3 fruit fly cellular contexts compared by ENCODE assay signal in the genomic region with DNA sequence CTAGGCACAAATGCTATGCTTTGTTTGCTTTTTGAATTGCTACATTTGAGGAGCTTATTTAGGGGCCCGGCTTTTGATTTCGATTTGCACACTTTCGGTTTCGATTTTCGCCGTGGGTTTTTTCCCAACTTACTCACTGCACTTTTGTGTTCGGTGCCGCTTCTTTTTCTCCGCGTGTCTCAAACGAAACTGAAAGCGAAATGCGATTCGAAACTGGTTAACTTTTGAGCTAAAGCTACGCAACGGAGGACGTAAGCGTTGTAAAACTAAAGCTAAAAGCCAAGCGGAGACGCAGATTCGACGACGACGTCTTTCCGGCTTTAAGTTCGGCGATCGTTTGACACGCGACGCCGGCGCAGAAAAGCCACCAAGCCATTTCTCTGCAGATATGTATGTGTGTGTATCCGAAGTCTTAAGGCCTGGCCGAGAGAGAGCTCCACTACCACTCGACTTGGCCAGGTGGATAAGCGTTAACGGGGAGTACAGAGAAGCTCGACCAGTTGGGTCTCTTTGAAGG.
TF ChIP-seq lines count a peak whose summit lies in the region.

A gene (minus strand): TSS at position 349 of the 517 bp plus-strand sequence.

- TF ChIP-seq CTCF in whole organism, embryonic (GFP tag; optimal IDR thresholded peaks at IDR 0.05; lab: Kevin White, UChicago) = no peak

TF ChIP-seq in whole organism, embryonic, 481 proteins besides CTCF, POLR2A, EP300 and RAD21 (continues in another document):
- TF ChIP-seq cwo (GFP tag; optimal IDR thresholded peaks at IDR 0.05; lab: Kevin White, UChicago) (no peak), oc (tag; optimal IDR thresholded peaks at IDR 0.05; lab: Kevin White, UChicago) (peak; percentile 61), Hr78 (GFP tag; optimal IDR thresholded peaks at IDR 0.05; lab: Kevin White, UChicago) (peak in 1 of 2 experiments; percentile 28), Blimp-1 (GFP tag; optimal IDR thresholded peaks at IDR 0.05; lab: Kevin White, UChicago) (peak; percentile 98), Trl (optimal IDR thresholded peaks at IDR 0.05; lab: Kevin White, UChicago) (peak in 1 of 2 experiments; percentile 3), Trl (GFP tag; optimal IDR thresholded peaks at IDR 0.05; lab: Kevin White, UChicago) (no peak), CG9437 (GFP tag; optimal IDR thresholded peaks at IDR 0.05; lab: Kevin White, UChicago) (peak; percentile 13), CG13775 (GFP tag; optimal IDR thresholded peaks at IDR 0.05; lab: Kevin White, UChicago) (no peak), pros (GFP tag; optimal IDR thresholded peaks at IDR 0.05; lab: Kevin White, UChicago) (peak; percentile 17), hkb (optimal IDR thresholded peaks at IDR 0.05; lab: Kevin White, UChicago) (no peak), hkb (GFP tag; IDR thresholded peaks at IDR 0.05; lab: Robert Waterston, UW) (0 out of 2 replicates have a peak, but pooled peaks have one; percentile 22), ci (GFP tag; IDR thresholded peaks at IDR 0.05; lab: Robert Waterston, UW) (0 out of 3 replicates have a peak, but pooled peaks have one; percentile 28), GATAe (GFP tag; conservative IDR thresholded peaks at IDR 0.05; lab: Robert Waterston, UW) (no peak), unpg (GFP tag; optimal IDR thresholded peaks at IDR 0.05; lab: Kevin White, UChicago) (no peak), z (GFP tag; IDR thresholded peaks at IDR 0.05; lab: Robert Waterston, UW) (peak; percentile 68; the same call in 2 of the 3 replicates), knrl (GFP tag; IDR thresholded peaks at IDR 0.05; lab: Robert Waterston, UW; ENCODE audit: partially characterized antibody) (no peak), cg (GFP tag; optimal IDR thresholded peaks at IDR 0.05; lab: Kevin White, UChicago) (peak; percentile 30), Pdp1 (GFP tag; optimal IDR thresholded peaks at IDR 0.05; lab: Kevin White, UChicago) (peak in 1 of 2 experiments; percentile 11), CG7786 (GFP tag; optimal IDR thresholded peaks at IDR 0.05; lab: Kevin White, UChicago) (no peak), Deaf1 (tag; optimal IDR thresholded peaks at IDR 0.05; lab: Kevin White, UChicago) (peak; percentile 64), Hey (tag; optimal IDR thresholded peaks at IDR 0.05; lab: Kevin White, UChicago) (no peak), CG12769 (tag; optimal IDR thresholded peaks at IDR 0.05; lab: Kevin White, UChicago) (peak; percentile 33), CG9797 (GFP tag; optimal IDR thresholded peaks at IDR 0.05; lab: Kevin White, UChicago) (no peak), Eip74EF (GFP tag; optimal IDR thresholded peaks at IDR 0.05; lab: Kevin White, UChicago) (peak in 1 of 2 experiments; percentile 24), CG15073 (GFP tag; optimal IDR thresholded peaks at IDR 0.05; lab: Kevin White, UChicago) (no peak), CG13287 (GFP tag; IDR thresholded peaks at IDR 0.05; lab: Robert Waterston, UW; ENCODE audit: partially characterized antibody) (no peak)

TF ChIP-seq in whole organism, prepupa, 60 proteins besides CTCF, POLR2A, EP300 and RAD21:
- TF ChIP-seq Eip75B (GFP tag; optimal IDR thresholded peaks at IDR 0.05; lab: Kevin White, UChicago) (no peak), CG15336 (GFP tag; IDR thresholded peaks at IDR 0.05; lab: Robert Waterston, UW) (peak; percentile 48; the same call in 1 of the 2 replicates), Blimp-1 (GFP tag; optimal IDR thresholded peaks at IDR 0.05; lab: Kevin White, UChicago) (peak; percentile 97), CG10669 (GFP tag; optimal IDR thresholded peaks at IDR 0.05; lab: Kevin White, UChicago) (no peak), salr (GFP tag; optimal IDR thresholded peaks at IDR 0.05; lab: Kevin White, UChicago) (no peak), CG8119 (GFP tag; IDR thresholded peaks at IDR 0.05; lab: Robert Waterston, UW) (0 out of 3 replicates have a peak, but pooled peaks have one; percentile 16), spab (GFP tag; optimal IDR thresholded peaks at IDR 0.05; lab: Kevin White, UChicago) (no peak), CG6854 (GFP tag; optimal IDR thresholded peaks at IDR 0.05; lab: Kevin White, UChicago) (peak; percentile 88), Sox102F (GFP tag; optimal IDR thresholded peaks at IDR 0.05; lab: Kevin White, UChicago) (peak; percentile 40), CG1621 (tag; optimal IDR thresholded peaks at IDR 0.05; lab: Kevin White, UChicago) (peak; percentile 25), Eip78C (GFP tag; lab: Kevin White, UChicago) (peak; percentile 41)

TF ChIP-seq in whole organism, pupa, 21 proteins besides CTCF, POLR2A, EP300 and RAD21:
- no peak for TF ChIP-seq gl (tag; optimal IDR thresholded peaks at IDR 0.05; lab: Kevin White, UChicago)
- TF ChIP-seq CG8301 (tag; optimal IDR thresholded peaks at IDR 0.05; lab: Kevin White, UChicago) = no peak
- TF ChIP-seq CG15710 (tag; optimal IDR thresholded peaks at IDR 0.05; lab: Kevin White, UChicago) = no peak
- 0 out of 3 replicates have a peak, but pooled peaks have one; percentile 20 for TF ChIP-seq CG4496 (GFP tag; IDR thresholded peaks at IDR 0.05; lab: Robert Waterston, UW)
- TF ChIP-seq CG12605 (GFP tag; IDR thresholded peaks at IDR 0.05; lab: Robert Waterston, UW) = 0 out of 2 replicates have a peak, but pooled peaks have one; percentile 17
- TF ChIP-seq Pif1B (GFP tag; optimal IDR thresholded peaks at IDR 0.05; lab: Kevin White, UChicago) = no peak
- no peak for TF ChIP-seq CG14655 (GFP tag; optimal IDR thresholded peaks at IDR 0.05; lab: Kevin White, UChicago)
- peak; percentile 17 for TF ChIP-seq EcR (GFP tag; optimal IDR thresholded peaks at IDR 0.05; lab: Kevin White, UChicago)
- TF ChIP-seq CG8159 (tag; optimal IDR thresholded peaks at IDR 0.05; lab: Kevin White, UChicago) = no peak
- TF ChIP-seq Pif1A (GFP tag; optimal IDR thresholded peaks at IDR 0.05; lab: Kevin White, UChicago) = no peak
